Worm (Caenorhabditis elegans): ENCODE data around the gene rnf-121.

The rnf-121 gene

ce11 chrIII:4157298-4157697, 13.5 kb downstream of the rnf-121 start, which contains the start of gene C16C10.9:
C16C10.9 (minus strand) TSS chrIII:4157398.
- TF ChIP-seq dao-5 (tag; optimal IDR thresholded peaks at IDR 0.05) = no peak
- TF ChIP-seq W03F9.2 (tag; optimal IDR thresholded peaks at IDR 0.05) = no peak
- no peak for TF ChIP-seq him-1 (tag; optimal IDR thresholded peaks at IDR 0.05)

- TF ChIP-seq dao-5 (tag; optimal IDR thresholded peaks at IDR 0.05) = no peak
Measured at ce11 chrIII:4153299-4153698, 17.5 kb downstream of the rnf-121 start, which contains the start of gene glod-4. glod-4 (plus strand) TSS chrIII:4153599.

ce11 chrIII:4152828-4153227, 17.9 kb downstream of the rnf-121 start:
- TF ChIP-seq him-1 (tag; optimal IDR thresholded peaks at IDR 0.05) (no peak), dao-5 (tag; optimal IDR thresholded peaks at IDR 0.05) (no peak), W03F9.2 (tag; optimal IDR thresholded peaks at IDR 0.05) (no peak)

- TF ChIP-seq dao-5 (tag; optimal IDR thresholded peaks at IDR 0.05) (no peak), W03F9.2 (tag; optimal IDR thresholded peaks at IDR 0.05) (no peak), him-1 (tag; optimal IDR thresholded peaks at IDR 0.05) (no peak)
Measured at ce11 chrIII:4152309-4152708, 18.4 kb downstream of the rnf-121 start.

- TF ChIP-seq him-1 (tag; optimal IDR thresholded peaks at IDR 0.05) (no peak), dao-5 (tag; optimal IDR thresholded peaks at IDR 0.05) (no peak), W03F9.2 (tag; optimal IDR thresholded peaks at IDR 0.05) (no peak)
Measured at ce11 chrIII:4151548-4152104, 19.1 kb downstream of the rnf-121 start, which contains the start of the genes wht-3 and har-1. wht-3 (minus strand) TSS chrIII:4151598. har-1 (plus strand) TSS chrIII:4152054.

ce11 chrIII:4150919-4151318, 19.8 kb downstream of the rnf-121 start:
- TF ChIP-seq dao-5 (tag; optimal IDR thresholded peaks at IDR 0.05) (no peak), him-1 (tag; optimal IDR thresholded peaks at IDR 0.05) (no peak), W03F9.2 (tag; optimal IDR thresholded peaks at IDR 0.05) (peak; percentile 73)

ce11 chrIII:4143170-4143569, 27.6 kb downstream of the rnf-121 start:
- TF ChIP-seq dao-5 (tag; optimal IDR thresholded peaks at IDR 0.05) (no peak), W03F9.2 (tag; optimal IDR thresholded peaks at IDR 0.05) (no peak), him-1 (tag; optimal IDR thresholded peaks at IDR 0.05) (no peak)

- no peak for TF ChIP-seq dao-5 (tag; optimal IDR thresholded peaks at IDR 0.05)
- no peak for TF ChIP-seq him-1 (tag; optimal IDR thresholded peaks at IDR 0.05)
- TF ChIP-seq W03F9.2 (tag; optimal IDR thresholded peaks at IDR 0.05) = no peak
Measured at ce11 chrIII:4137180-4137579, 33.6 kb downstream of the rnf-121 start.

- no peak for TF ChIP-seq W03F9.2 (tag; optimal IDR thresholded peaks at IDR 0.05)
Measured at ce11 chrIII:4134059-4134458, 36.7 kb downstream of the rnf-121 start.

- TF ChIP-seq him-1 (tag; optimal IDR thresholded peaks at IDR 0.05) (no peak), W03F9.2 (tag; optimal IDR thresholded peaks at IDR 0.05) (no peak), dao-5 (tag; optimal IDR thresholded peaks at IDR 0.05) (no peak)
Measured at ce11 chrIII:4131814-4132555, 38.8 kb downstream of the rnf-121 start.

- no peak for TF ChIP-seq dao-5 (tag; optimal IDR thresholded peaks at IDR 0.05)
- TF ChIP-seq him-1 (tag; optimal IDR thresholded peaks at IDR 0.05) = no peak
- no peak for TF ChIP-seq W03F9.2 (tag; optimal IDR thresholded peaks at IDR 0.05)
Measured at ce11 chrIII:4123900-4124299, 46.9 kb downstream of the rnf-121 start.

- TF ChIP-seq dao-5 (tag; optimal IDR thresholded peaks at IDR 0.05) (no peak), W03F9.2 (tag; optimal IDR thresholded peaks at IDR 0.05) (no peak), him-1 (tag; optimal IDR thresholded peaks at IDR 0.05) (no peak)
Measured at ce11 chrIII:4123277-4123676, 47.5 kb downstream of the rnf-121 start.

ce11 chrIII:4120386-4120785, 50.4 kb downstream of the rnf-121 start:
- TF ChIP-seq W03F9.2 (tag; optimal IDR thresholded peaks at IDR 0.05) (no peak), dao-5 (tag; optimal IDR thresholded peaks at IDR 0.05) (no peak), him-1 (tag; optimal IDR thresholded peaks at IDR 0.05) (no peak)

ce11 chrIII:4119736-4120135, 51.0 kb downstream of the rnf-121 start:
- TF ChIP-seq him-1 (tag; optimal IDR thresholded peaks at IDR 0.05) (no peak), dao-5 (tag; optimal IDR thresholded peaks at IDR 0.05) (no peak), W03F9.2 (tag; optimal IDR thresholded peaks at IDR 0.05) (no peak)

Measured in whole organism, L4/young adult.